Worm (Caenorhabditis elegans): Measurements from ENCODE around the gene F17C11.26.
A peak's percentile ranks its signal among the peaks of the same experiment; 100 is the strongest.

The F17C11.26 gene

DNA sequence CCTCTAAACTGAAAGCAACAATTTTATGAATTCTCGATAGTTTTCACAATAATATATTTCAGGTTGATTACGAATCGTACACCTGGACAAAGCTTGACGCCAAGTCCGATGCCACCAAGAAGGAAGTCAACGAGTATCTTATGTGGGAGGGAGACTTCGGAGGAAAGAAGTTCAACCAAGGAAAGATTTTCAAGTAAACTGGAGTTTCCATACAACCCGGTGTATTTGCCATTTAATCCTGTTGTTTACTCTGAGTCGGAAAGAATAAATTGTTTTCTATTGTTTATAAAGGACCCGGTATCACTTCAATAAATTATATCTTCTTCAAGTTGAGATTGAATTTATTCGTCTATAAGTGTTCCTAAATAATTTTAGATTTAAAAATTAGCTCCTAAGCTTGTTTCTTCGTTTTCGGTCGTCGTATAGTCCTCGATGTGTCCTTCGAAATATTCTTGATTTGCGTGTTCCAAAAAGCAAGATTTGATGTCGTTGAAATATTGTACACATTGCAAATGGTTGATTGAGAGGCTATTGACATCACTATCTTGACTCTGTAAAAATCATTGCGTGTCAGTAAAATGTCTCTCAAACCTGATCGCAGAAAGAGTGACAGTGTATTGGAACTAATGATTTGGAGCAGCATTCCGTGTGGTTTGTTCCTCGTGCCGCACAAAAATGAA lies 26.5 kb downstream of the F17C11.26 start (continued):
- TF ChIP-seq unc-62 (GFP tag; optimal IDR thresholded peaks at IDR 0.05 in 1 of 2), result peak in 1 of 2 experiments; percentile 86
- TF ChIP-seq unc-62 (tag; optimal IDR thresholded peaks at IDR 0.05), result no peak
- no peak for TF ChIP-seq spr-3 (GFP tag; optimal IDR thresholded peaks at IDR 0.05)
- TF ChIP-seq dmd-8 (GFP tag; IDR thresholded peaks at IDR 0.05), result no peak
- TF ChIP-seq fkh-10 (GFP tag; optimal IDR thresholded peaks at IDR 0.05), result no peak
- no peak for TF ChIP-seq F26F4.8 (GFP tag; conservative IDR thresholded peaks at IDR 0.05)
- TF ChIP-seq tra-1 (GFP tag; IDR thresholded peaks at IDR 0.05), result peak; percentile 89
- no peak for TF ChIP-seq nhr-102 (tag; optimal IDR thresholded peaks at IDR 0.05)
- peak; percentile 60 for TF ChIP-seq nhr-48 (tag; optimal IDR thresholded peaks at IDR 0.05)
- TF ChIP-seq lim-7 (GFP tag; IDR thresholded peaks at IDR 0.05), result no peak
- TF ChIP-seq lin-13 (GFP tag; optimal IDR thresholded peaks at IDR 0.05), result no peak
- no peak for TF ChIP-seq ceh-44 (GFP tag; IDR thresholded peaks at IDR 0.05)
- TF ChIP-seq zag-1 (tag; optimal IDR thresholded peaks at IDR 0.05), result no peak
- TF ChIP-seq nhr-28 (tag; optimal IDR thresholded peaks at IDR 0.05), result no peak
- TF ChIP-seq F49E8.2 (tag; optimal IDR thresholded peaks at IDR 0.05; ENCODE audit: borderline replicate concordance), result peak; percentile 32
- no peak for TF ChIP-seq skn-1 (tag; optimal IDR thresholded peaks at IDR 0.05)
- TF ChIP-seq ceh-20 (GFP tag; IDR thresholded peaks at IDR 0.05), result 0 out of 2 replicates have a peak, but pooled peaks have one; percentile 14
- no peak for TF ChIP-seq unc-39 (tag; optimal IDR thresholded peaks at IDR 0.05)
- TF ChIP-seq nhr-6 (tag; optimal IDR thresholded peaks at IDR 0.05), result no peak
- TF ChIP-seq F44E2.7 (GFP tag; IDR thresholded peaks at IDR 0.05), result no peak
- TF ChIP-seq zip-2 (tag; optimal IDR thresholded peaks at IDR 0.05), result no peak
- no peak for TF ChIP-seq aly-2 (tag; optimal IDR thresholded peaks at IDR 0.05)
- TF ChIP-seq ZK546.5 (tag; optimal IDR thresholded peaks at IDR 0.05), result no peak
- TF ChIP-seq nhr-237 (tag; optimal IDR thresholded peaks at IDR 0.05), result no peak
- no peak for TF ChIP-seq lsy-2 (tag; optimal IDR thresholded peaks at IDR 0.05)
- TF ChIP-seq pqm-1 (tag; optimal IDR thresholded peaks at IDR 0.05), result no peak
- no peak for TF ChIP-seq lin-39 (tag; optimal IDR thresholded peaks at IDR 0.05)
- no peak for TF ChIP-seq madf-9 (GFP tag; conservative IDR thresholded peaks at IDR 0.05)
- TF ChIP-seq ceh-32 (tag; optimal IDR thresholded peaks at IDR 0.05; ENCODE audit: poor library complexity), result no peak
- TF ChIP-seq nhr-111 (GFP tag; optimal IDR thresholded peaks at IDR 0.05), result no peak
- TF ChIP-seq arid-1 (GFP tag; conservative IDR thresholded peaks at IDR 0.05), result no peak
- TF ChIP-seq php-3 (GFP tag; IDR thresholded peaks at IDR 0.05), result 0 out of 2 replicates have a peak, but pooled peaks have one; percentile 27
- TF ChIP-seq zfp-3 (GFP tag; conservative IDR thresholded peaks at IDR 0.05), result peak; percentile 75
- TF ChIP-seq dve-1 (tag; optimal IDR thresholded peaks at IDR 0.05; ENCODE audit: insufficient read depth), result no peak
- TF ChIP-seq ctbp-1 (GFP tag; IDR thresholded peaks at IDR 0.05), result no peak
- no peak for TF ChIP-seq cey-2 (tag; optimal IDR thresholded peaks at IDR 0.05; ENCODE audit: borderline replicate concordance, insufficient read depth)
- no peak for TF ChIP-seq hmg-1.1 (GFP tag; IDR thresholded peaks at IDR 0.05)
- no peak for TF ChIP-seq zfp-2 (tag; optimal IDR thresholded peaks at IDR 0.05)
- no peak for TF ChIP-seq nhr-25 (tag; optimal IDR thresholded peaks at IDR 0.05; ENCODE audit: borderline replicate concordance, insufficient read depth)
- TF ChIP-seq lin-29 (GFP tag; IDR thresholded peaks at IDR 0.05), result no peak
- 0 out of 4 replicates have a peak, but pooled peaks of 1 of the 2 experiments have one; percentile 39 for TF ChIP-seq madf-5 (GFP tag; IDR thresholded peaks at IDR 0.05)
- TF ChIP-seq ces-1 (GFP tag; optimal IDR thresholded peaks at IDR 0.05), result no peak
- no peak for TF ChIP-seq rbr-2 (tag; optimal IDR thresholded peaks at IDR 0.05)

All from whole organism, L4 larva.